Fruit fly (Drosophila melanogaster): Measurements from ENCODE around the gene Plzf.

- peak; percentile 91 to 92 for TF ChIP-seq ss (GFP tag; optimal IDR thresholded peaks at IDR 0.05)
- TF ChIP-seq CG10669 (GFP tag; optimal IDR thresholded peaks at IDR 0.05) = peak; percentile 70
- peak; percentile 67 for TF ChIP-seq CG16779 (tag; optimal IDR thresholded peaks at IDR 0.05)
- peak; percentile 56 for TF ChIP-seq Gug (GFP tag; IDR thresholded peaks at IDR 0.05)
- peak; percentile 75 for TF ChIP-seq topi (GFP tag; optimal IDR thresholded peaks at IDR 0.05)
- TF ChIP-seq Ets96B (tag; optimal IDR thresholded peaks at IDR 0.05) = peak; percentile 77
- peak; percentile 58 for TF ChIP-seq Blimp-1 (GFP tag; optimal IDR thresholded peaks at IDR 0.05)
Measured at dm6 chr2L:12026458-12027431, 22.0 kb downstream of the Plzf start.

Measured in whole organism, prepupa.